Fruit fly (Drosophila melanogaster) Kc167 (cell line): ENCODE results near the gene Ir7f.

Experiments
- Myc ChIP-seq: fragments of >200 bp; optimal IDR thresholded peaks from 2 replicates; lab custom pipeline; 2017; ENCODE audit warnings: missing external identifiers
- Sin3A ChIP-seq: fragments of >200 bp; optimal IDR thresholded peaks from 2 replicates; lab custom pipeline; 2018; ENCODE audit warnings: missing external identifiers
- h ChIP-seq: fragments of >200 bp; optimal IDR thresholded peaks from 3 replicates; lab custom pipeline; 2018; ENCODE audit warnings: missing external identifiers
- insv ChIP-seq: fragments of >200 bp; optimal IDR thresholded peaks from 3 replicates; lab custom pipeline; 2018; ENCODE audit warnings: missing external identifiers
- psq ChIP-seq: fragments of >200 bp; optimal IDR thresholded peaks from 2 replicates; lab custom pipeline; 2017; ENCODE audit warnings: missing external identifiers
- ttk ChIP-seq: sonication (Bioruptor generic); optimal IDR thresholded peaks from 2 replicates; lab custom pipeline; 2017; ENCODE audit warnings: missing external identifiers

The Ir7f gene

DNA sequence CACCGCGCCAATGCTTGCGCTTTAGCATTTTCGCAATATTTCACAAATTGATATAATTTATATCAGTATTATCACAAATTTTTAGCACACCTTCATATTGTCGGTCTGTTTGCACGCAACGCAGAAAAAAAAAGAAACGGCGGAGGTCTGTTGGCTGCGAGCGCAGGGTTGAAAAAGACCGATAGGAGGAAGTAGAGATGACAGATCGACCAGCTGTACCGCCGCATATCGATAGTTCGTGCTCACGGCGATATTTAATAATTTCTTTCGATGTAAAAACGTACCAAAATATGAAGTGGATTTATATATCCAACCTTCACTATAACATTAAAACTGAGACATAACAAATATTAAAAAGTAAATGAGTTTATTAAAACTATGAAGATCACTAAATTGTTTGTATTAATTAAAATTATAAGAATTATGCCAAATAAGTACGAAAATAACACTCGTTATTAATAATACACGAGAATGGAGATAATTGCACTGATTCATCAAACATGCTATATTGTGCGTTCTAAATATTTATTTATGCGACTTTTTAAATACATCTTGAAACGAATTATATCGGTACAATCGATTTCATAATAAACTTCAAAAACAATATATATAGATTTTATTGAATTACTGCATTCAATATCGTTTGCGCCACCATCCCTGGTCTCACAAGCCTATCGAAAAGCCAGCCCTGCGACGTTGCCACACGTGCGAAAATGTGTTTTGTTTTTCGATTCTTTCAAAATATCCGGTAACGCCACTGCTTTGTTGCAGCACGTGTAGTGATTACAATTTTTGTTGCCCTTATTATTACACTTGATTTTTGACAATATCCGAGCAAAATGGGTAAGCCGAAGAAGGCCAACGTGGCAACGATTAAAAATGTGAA lies 17.6 kb upstream of the Ir7f start, which contains the start of the genes RpS6 and bys:
RpS6 (minus strand) TSS at position 179 of the 886 bp plus-strand sequence.
bys (plus strand) TSS at position 728 of the 886 bp plus-strand sequence.
- no peak for TF ChIP-seq h (lab: Kevin White, UChicago)
- TF ChIP-seq psq (lab: Kevin White, UChicago): no peak
- TF ChIP-seq Sin3A (lab: Kevin White, UChicago): no peak
- TF ChIP-seq ttk (lab: Kevin White, UChicago): no peak
- no peak for TF ChIP-seq Myc (lab: Kevin White, UChicago)

DNA sequence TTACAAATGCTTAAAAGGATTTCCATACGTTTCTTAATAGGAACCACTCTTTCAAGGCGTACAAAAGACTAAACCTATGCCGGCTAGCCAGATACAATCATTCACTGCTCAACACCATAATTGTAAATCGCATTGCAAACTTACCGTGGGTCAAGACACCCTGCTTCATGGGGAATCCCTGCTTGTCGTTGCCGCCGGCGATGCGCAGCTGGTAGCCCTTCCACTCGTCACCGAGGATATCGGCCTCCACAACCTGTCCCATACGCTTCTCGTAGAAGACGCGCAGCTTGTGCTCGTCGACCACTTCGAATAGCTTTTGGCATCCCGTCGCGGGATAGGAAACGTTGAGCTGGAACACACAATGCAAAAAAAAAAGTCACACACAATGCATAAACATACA lies 16.8 kb upstream of the Ir7f start:
- TF ChIP-seq h (lab: Kevin White, UChicago): no peak
- TF ChIP-seq insv (lab: Kevin White, UChicago): no peak
- no peak for TF ChIP-seq Myc (lab: Kevin White, UChicago)
- no peak for TF ChIP-seq ttk (lab: Kevin White, UChicago)

DNA sequence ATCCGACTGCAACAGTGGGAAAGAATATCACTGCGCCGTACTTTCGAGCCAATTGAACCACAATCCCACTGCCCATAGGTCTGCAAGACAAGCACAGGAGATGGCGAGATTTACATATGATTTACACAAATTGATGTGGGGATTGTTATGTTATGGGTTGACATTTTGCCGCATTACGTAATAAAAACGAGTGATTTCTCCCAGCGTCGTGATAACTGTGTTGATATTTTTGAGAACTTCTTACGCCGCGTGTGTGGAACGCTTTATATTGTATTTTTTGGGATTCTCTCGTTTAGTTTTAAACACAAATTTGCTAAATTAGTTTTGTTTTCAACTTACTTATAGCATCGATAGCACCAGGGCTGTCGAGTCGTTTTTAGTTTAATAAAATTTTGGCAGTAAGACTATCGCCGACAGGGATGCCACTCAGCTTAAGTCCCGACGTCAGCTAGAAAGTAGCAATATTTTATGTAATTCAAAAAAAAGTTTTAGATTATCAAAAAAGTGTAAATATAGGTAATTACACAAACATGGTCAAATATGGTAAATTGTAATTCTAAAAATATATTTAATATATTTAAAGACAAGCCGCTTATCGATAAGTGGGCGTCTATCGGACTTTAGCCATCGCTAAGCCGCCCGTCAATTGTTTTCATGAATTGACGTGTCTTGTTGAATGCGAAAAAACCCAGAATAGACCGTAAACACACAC lies 9.7 kb upstream of the Ir7f start, which contains the start of the genes CG45089, ND-MNLL and p115:
CG45089 (minus strand) TSS at position 388 of the 712 bp plus-strand sequence.
ND-MNLL (minus strand) TSS at position 388 of the 712 bp plus-strand sequence.
p115 (plus strand) TSS at position 621 of the 712 bp plus-strand sequence.
- TF ChIP-seq Sin3A (lab: Kevin White, UChicago) (no peak), Myc (lab: Kevin White, UChicago) (no peak), ttk (lab: Kevin White, UChicago) (no peak), h (lab: Kevin White, UChicago) (no peak), psq (lab: Kevin White, UChicago) (no peak), insv (lab: Kevin White, UChicago) (no peak)

DNA sequence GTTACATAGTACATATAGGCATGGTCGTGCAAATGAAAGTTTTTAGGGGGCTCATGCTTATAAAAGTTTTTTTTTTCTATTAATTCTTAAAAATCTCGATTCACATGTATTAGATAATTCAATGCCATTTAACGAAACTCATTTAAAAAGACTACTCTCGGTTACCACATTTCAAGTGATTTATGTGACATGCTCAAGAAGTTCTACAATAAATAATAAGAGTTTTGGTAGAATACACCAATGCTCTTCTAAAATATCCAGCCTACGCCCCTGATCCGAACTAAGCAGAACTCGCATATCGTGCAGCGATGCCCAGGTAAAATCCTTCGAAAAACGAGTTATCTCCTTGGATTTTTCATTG lies 8.7 kb upstream of the Ir7f start:
- TF ChIP-seq ttk (lab: Kevin White, UChicago) (no peak), Sin3A (lab: Kevin White, UChicago) (no peak), insv (lab: Kevin White, UChicago) (no peak), Myc (lab: Kevin White, UChicago) (no peak), h (lab: Kevin White, UChicago) (no peak), psq (lab: Kevin White, UChicago) (no peak)

DNA sequence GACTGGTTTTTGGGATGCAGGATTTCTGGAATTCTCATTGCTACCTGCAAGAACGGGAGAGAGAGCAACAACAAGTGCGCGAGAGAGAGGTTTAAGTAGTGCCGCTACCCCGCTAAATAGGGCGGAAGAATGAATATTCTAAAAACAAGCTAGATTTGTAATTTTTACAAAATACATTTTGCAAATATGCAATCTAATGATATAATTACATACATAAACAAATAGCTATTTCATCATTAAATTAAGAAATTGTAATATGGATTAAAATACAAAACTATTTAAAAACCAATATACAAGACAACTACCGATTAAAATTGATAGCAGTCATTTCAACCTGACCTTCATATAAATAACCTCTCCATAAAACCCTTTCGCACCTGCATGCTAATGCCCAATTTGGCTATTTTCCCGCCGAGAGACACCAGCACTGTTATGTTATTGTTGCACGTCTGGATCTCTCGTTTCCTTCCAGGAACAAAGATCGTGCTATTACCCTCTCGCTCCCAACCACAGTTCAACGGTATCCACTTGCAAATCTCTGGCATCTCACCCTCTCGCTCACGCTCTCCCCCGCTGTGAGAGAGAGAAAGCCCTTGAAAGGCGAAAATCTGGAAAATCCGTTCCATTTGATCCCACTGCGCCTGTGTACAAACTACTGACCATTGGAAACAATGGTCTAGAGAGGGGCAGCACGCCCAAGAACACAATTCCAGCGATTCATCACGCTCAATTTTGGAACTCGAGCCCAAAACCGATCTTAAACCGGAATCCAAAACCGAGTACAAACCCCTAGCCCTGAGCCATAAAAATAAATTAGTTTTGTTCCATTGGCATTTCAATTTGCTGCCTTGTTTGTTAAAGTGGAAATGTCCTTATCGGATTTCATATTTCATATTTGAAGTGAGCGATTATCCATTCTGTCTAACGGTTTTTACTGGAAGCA lies 8.0 kb upstream of the Ir7f start, which contains the start of gene Nek2:
Nek2 (minus strand) TSS at position 51 of the 943 bp plus-strand sequence.
- TF ChIP-seq h (lab: Kevin White, UChicago) (no peak), psq (lab: Kevin White, UChicago) (no peak), insv (lab: Kevin White, UChicago) (no peak), Myc (lab: Kevin White, UChicago) (no peak)

DNA sequence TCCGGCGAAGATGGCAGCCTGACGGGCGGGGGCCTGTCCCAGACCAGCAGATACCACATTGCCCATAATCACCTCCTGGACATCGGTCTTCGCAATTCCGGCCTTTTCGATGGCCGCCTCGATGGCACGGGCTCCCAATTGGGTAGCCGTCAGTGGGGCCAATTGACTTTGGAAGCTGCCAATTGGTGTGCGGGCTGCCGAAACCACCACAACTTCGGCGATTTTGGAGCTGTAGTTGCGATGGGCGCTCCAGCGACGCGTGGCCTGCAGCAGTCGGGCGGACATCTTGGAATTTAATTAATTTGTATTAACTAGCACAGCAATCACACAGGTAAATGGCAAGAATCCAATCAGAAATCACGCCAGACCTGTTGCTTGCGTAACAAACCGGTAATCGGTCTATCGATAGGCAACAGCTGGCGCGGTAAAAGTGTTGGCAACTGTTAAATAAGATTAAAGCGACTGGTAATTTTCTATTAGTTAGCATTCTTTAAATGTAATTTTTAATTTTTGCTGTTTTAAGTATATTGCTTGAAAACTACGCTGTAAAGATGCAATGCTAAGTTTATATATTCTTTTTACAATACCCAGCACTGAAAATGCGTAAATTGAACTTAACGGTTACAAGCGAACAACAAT lies 4.7 kb upstream of the Ir7f start, which contains the start of gene Acat1:
Acat1 (minus strand) TSS at position 400 of the 639 bp plus-strand sequence.
- TF ChIP-seq h (lab: Kevin White, UChicago) (no peak), Myc (lab: Kevin White, UChicago) (no peak), ttk (lab: Kevin White, UChicago) (no peak), insv (lab: Kevin White, UChicago) (no peak), psq (lab: Kevin White, UChicago) (no peak), Sin3A (lab: Kevin White, UChicago) (no peak)

DNA sequence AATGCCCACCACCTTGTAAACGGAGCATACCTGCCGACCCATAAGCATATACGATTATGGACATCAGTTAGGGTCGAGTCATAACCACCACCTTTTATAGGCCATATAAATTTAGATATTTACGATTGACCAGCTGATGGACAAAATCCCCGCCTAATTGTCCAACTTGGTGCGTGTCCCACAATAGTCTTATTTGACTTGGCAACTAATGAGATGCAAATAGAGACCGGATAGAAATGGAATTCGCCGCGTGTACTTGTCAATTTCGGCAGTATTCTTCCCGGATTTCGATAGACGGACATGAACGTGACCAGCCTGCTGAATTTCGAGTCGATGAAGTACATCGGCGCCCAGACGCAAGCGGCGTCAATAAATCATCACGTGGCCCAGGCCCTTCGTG lies 534 bp upstream of the Ir7f start, which contains the start of gene Ir7g:
Ir7g (plus strand) TSS at position 301 of the 400 bp plus-strand sequence.
- no peak for TF ChIP-seq h (lab: Kevin White, UChicago)
- TF ChIP-seq insv (lab: Kevin White, UChicago): no peak
- TF ChIP-seq psq (lab: Kevin White, UChicago): no peak
- TF ChIP-seq Myc (lab: Kevin White, UChicago): no peak
- TF ChIP-seq Sin3A (lab: Kevin White, UChicago): no peak
- no peak for TF ChIP-seq ttk (lab: Kevin White, UChicago)

DNA sequence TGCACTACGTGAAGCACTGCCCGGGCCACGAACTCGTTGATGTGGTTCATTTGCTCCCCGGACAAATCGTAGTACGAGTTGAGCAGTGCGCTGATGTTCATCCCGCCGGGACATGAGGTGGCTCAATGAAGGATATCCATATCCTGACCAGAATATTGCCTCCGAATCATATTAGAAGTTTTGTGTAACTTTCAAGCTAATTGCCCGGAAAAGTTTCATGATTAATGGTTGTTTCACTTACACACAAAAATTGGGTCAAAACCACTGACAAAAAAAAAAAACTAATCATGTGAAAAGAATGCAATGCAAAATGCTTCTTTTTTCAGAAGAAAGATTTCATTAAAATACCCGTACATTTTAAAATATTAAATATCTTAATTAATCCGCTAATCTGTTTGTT lies 2.2 kb downstream of the Ir7f start, which contains the start of gene Ir7e:
Ir7e (minus strand) TSS at position 101 of the 400 bp plus-strand sequence.
- TF ChIP-seq Sin3A (lab: Kevin White, UChicago) (no peak), insv (lab: Kevin White, UChicago) (no peak), Myc (lab: Kevin White, UChicago) (no peak)

DNA sequence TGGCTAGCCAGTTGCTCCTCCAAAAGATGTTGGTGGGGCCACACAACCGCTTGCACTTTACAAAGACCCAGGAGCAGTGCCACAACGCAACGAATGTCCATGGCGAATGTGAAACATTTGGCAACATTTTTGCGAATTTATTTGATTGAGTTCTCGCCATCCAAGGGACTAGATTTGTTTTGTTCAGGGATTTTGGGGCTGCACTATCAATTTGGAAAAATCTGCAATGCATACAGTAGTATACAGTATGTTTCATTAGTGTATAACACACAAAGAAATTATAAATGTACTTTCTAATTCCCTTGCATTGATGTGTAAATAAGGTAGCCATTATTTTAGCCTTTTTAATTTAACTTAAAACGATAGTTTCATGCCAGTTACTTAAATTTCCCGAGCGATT lies 5.1 kb downstream of the Ir7f start, which contains the start of gene Ir7d:
Ir7d (minus strand) TSS at position 101 of the 400 bp plus-strand sequence.
- TF ChIP-seq psq (lab: Kevin White, UChicago) (no peak), insv (lab: Kevin White, UChicago) (no peak), Myc (lab: Kevin White, UChicago) (no peak), ttk (lab: Kevin White, UChicago) (no peak), Sin3A (lab: Kevin White, UChicago) (no peak), h (lab: Kevin White, UChicago) (no peak)
